Worm (Caenorhabditis elegans): ENCODE data around the gene ptc-1.

The ptc-1 gene

ce11 chrII:7940848-7941247, 47.8 kb downstream of the ptc-1 start, which contains the start of gene ZK669.3:
Gene ZK669.3, plus strand, starts transcription at chrII:7941148.
- no peak for TF ChIP-seq ceh-30 (tag; optimal IDR thresholded peaks at IDR 0.05)

- TF ChIP-seq unc-55 (GFP tag; optimal IDR thresholded peaks at IDR 0.05) = peak; percentile 17
- TF ChIP-seq pax-1 (tag; optimal IDR thresholded peaks at IDR 0.05) = no peak
- TF ChIP-seq unc-86 (tag; optimal IDR thresholded peaks at IDR 0.05) = no peak
These were observed 51.3 kb downstream of the ptc-1 start for ce11 chrII:7944333-7944744.

- peak; percentile 4 for TF ChIP-seq dve-1 (tag; optimal IDR thresholded peaks at IDR 0.05)
- TF ChIP-seq tbx-2 (tag; optimal IDR thresholded peaks at IDR 0.05) = peak; percentile 34
- peak; percentile 32 for TF ChIP-seq nfya-1 (tag; optimal IDR thresholded peaks at IDR 0.05)
- peak; percentile 41 for TF ChIP-seq unc-55 (GFP tag; optimal IDR thresholded peaks at IDR 0.05)
- no peak for TF ChIP-seq ceh-9 (tag; optimal IDR thresholded peaks at IDR 0.05)
These were observed 52.1 kb downstream of the ptc-1 start, which contains the start of gene dbt-1 for ce11 chrII:7945168-7945567. Gene dbt-1, minus strand, starts transcription at chrII:7945206.

DNA sequence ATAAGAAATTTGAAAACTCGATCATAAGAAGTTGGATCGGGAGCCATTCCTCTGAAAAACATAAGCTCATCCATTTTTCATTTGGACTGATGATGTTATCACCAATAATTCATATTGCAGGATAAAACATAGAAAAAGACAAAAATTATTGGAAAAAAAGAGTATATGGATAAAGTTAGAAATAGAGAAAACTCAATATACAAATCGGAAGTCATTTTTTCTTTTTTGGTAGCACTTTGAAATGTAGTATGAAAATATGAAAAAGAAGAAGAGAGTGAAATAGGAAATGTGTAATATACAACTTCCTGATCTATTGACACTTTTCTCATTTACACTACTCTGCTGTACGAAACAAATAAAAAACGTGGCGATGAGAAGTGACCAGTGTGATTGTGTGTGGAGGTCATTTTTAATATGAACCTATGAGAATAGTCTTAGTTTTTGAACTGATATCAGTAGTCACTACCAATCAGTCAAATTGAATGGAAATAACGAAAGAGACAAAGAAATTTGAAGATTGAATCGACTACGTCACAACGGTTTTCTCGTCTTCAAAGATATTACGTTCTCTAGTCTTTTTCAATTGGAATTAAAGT, 53.9 kb downstream of the ptc-1 start, which contains the start of gene ZK669.5:
Gene ZK669.5, minus strand, starts transcription at position 51 of the 596 bp plus-strand sequence.
- TF ChIP-seq unc-86 (tag; optimal IDR thresholded peaks at IDR 0.05) = no peak
- TF ChIP-seq C08G9.2 (tag; optimal IDR thresholded peaks at IDR 0.05) = no peak
- no peak for TF ChIP-seq sox-2 (GFP tag; IDR thresholded peaks at IDR 0.05)
- TF ChIP-seq pqm-1 (tag; optimal IDR thresholded peaks at IDR 0.05) = no peak
- TF ChIP-seq ceh-34 (tag; optimal IDR thresholded peaks at IDR 0.05) = no peak
- no peak for TF ChIP-seq elt-4 (tag; optimal IDR thresholded peaks at IDR 0.05)
- no peak for TF ChIP-seq sox-4 (tag; optimal IDR thresholded peaks at IDR 0.05)

DNA sequence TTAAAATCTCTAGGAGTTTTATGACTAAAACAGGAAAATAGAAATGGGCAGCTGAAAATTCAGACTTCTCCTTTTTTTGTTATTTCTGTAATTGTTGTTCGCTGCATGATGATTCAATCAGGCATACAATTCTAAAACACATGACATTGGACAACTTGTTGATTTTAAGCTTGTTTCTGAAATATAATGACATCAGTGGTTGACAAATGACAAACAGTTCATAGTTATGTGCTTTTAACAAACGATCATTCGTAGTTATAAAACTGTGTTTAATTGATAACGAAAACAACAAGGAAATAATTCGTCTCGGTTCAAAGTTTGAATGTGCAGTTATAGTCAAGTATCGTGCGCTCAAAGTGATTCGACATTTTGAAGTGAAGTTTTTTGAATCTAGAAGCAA, 55.3 kb downstream of the ptc-1 start:
- TF ChIP-seq eyg-1 (tag; optimal IDR thresholded peaks at IDR 0.05) (no peak), dmd-4 (tag; optimal IDR thresholded peaks at IDR 0.05; ENCODE audit: borderline replicate concordance) (no peak), pat-9 (tag; optimal IDR thresholded peaks at IDR 0.05) (no peak), nhr-11 (tag; optimal IDR thresholded peaks at IDR 0.05) (no peak), ceh-14 (tag; optimal IDR thresholded peaks at IDR 0.05) (no peak), pax-1 (tag; optimal IDR thresholded peaks at IDR 0.05) (no peak), nhr-232 (tag; optimal IDR thresholded peaks at IDR 0.05) (no peak), pqm-1 (tag; optimal IDR thresholded peaks at IDR 0.05) (no peak)
